Worm (Caenorhabditis elegans) whole organism, early embryonic: ENCODE results near the gene sra-7.

ENCODE experiments used
- F13C5.2 ChIP-seq: sonication (generic microtip); optimal IDR thresholded peaks from 2 replicates; lab custom pipeline; 2017; ENCODE audit warnings: mild to moderate bottlenecking, missing genetic modification characterization, inconsistent platforms, missing compliant biosample characterization
- ama-1 ChIP-seq: fragments of 150-350 bp; optimal IDR thresholded peaks from 2 replicates; lab custom pipeline; 2014
- ceh-13 ChIP-seq: fragments of 200-800 bp; sonication (Bioruptor generic); optimal IDR thresholded peaks from 2 replicates; lab custom pipeline; 2018; ENCODE audit warnings: mild to moderate bottlenecking, missing genetic modification characterization, missing compliant biosample characterization
- hmg-4 ChIP-seq: fragments of 200-800 bp; sonication (Bioruptor generic); optimal IDR thresholded peaks from 2 replicates; lab custom pipeline; 2018; ENCODE audit warnings: mild to moderate bottlenecking, missing genetic modification characterization, missing compliant biosample characterization
- sea-1 ChIP-seq: fragments of 200-800 bp; sonication (Bioruptor generic); conservative IDR thresholded peaks from 2 replicates; pipeline ENCODE4 v1.3.6; 2022; ENCODE audit warnings: missing genetic modification characterization, missing compliant biosample characterization

ce11 chrII:9501955-9502354 lies 42.5 kb upstream of the sra-7 start:
- no peak for TF ChIP-seq sea-1 (GFP tag; lab: Robert Waterston, UW)
- no peak for TF ChIP-seq ama-1
- no peak for TF ChIP-seq hmg-4 (GFP tag; lab: Kevin White, UChicago)
- TF ChIP-seq ceh-13, result no peak
- no peak for TF ChIP-seq F13C5.2 (tag; lab: Kevin White, UChicago)
